Fruit fly (Drosophila melanogaster): Measurements from ENCODE around the gene MSBP.
A peak's percentile ranks its signal among the peaks of the same experiment; 100 is the strongest.

MSBP gene

dm6 chrX:15886411-15887246 lies 3.3 kb downstream of the MSBP start:
- TF ChIP-seq ttk (optimal IDR thresholded peaks at IDR 0.05) (no peak), h (optimal IDR thresholded peaks at IDR 0.05) (no peak), psq (optimal IDR thresholded peaks at IDR 0.05) (peak; percentile 85), Sin3A (optimal IDR thresholded peaks at IDR 0.05) (no peak), insv (optimal IDR thresholded peaks at IDR 0.05) (no peak), Myc (optimal IDR thresholded peaks at IDR 0.05) (no peak)

- TF ChIP-seq Myc (optimal IDR thresholded peaks at IDR 0.05) (no peak), psq (optimal IDR thresholded peaks at IDR 0.05) (no peak), ttk (optimal IDR thresholded peaks at IDR 0.05) (no peak), Sin3A (optimal IDR thresholded peaks at IDR 0.05) (no peak)
These were observed 14.3 kb downstream of the MSBP start for dm6 chrX:15875569-15875968.

dm6 chrX:15874437-15874836 lies 15.5 kb downstream of the MSBP start:
- TF ChIP-seq Sin3A (optimal IDR thresholded peaks at IDR 0.05) = no peak
- TF ChIP-seq ttk (optimal IDR thresholded peaks at IDR 0.05) = no peak
- TF ChIP-seq psq (optimal IDR thresholded peaks at IDR 0.05) = no peak
- no peak for TF ChIP-seq insv (optimal IDR thresholded peaks at IDR 0.05)
- TF ChIP-seq Myc (optimal IDR thresholded peaks at IDR 0.05) = no peak
- TF ChIP-seq h (optimal IDR thresholded peaks at IDR 0.05) = no peak

dm6 chrX:15870777-15871757 lies 18.8 kb downstream of the MSBP start:
- TF ChIP-seq Myc (optimal IDR thresholded peaks at IDR 0.05) (no peak), insv (optimal IDR thresholded peaks at IDR 0.05) (no peak), psq (optimal IDR thresholded peaks at IDR 0.05) (no peak), h (optimal IDR thresholded peaks at IDR 0.05) (no peak), Sin3A (optimal IDR thresholded peaks at IDR 0.05) (no peak)

- TF ChIP-seq insv (optimal IDR thresholded peaks at IDR 0.05) = no peak
These were observed 20.1 kb downstream of the MSBP start, which contains the start of gene CG16952 for dm6 chrX:15869843-15870242. TSS of gene CG16952 (plus strand) at chrX:15870183.

- no peak for TF ChIP-seq psq (optimal IDR thresholded peaks at IDR 0.05)
- no peak for TF ChIP-seq h (optimal IDR thresholded peaks at IDR 0.05)
- peak; percentile 81 for TF ChIP-seq ttk (optimal IDR thresholded peaks at IDR 0.05)
- TF ChIP-seq insv (optimal IDR thresholded peaks at IDR 0.05) = no peak
- no peak for TF ChIP-seq Sin3A (optimal IDR thresholded peaks at IDR 0.05)
- TF ChIP-seq Myc (optimal IDR thresholded peaks at IDR 0.05) = no peak
These were observed 21.1 kb downstream of the MSBP start for dm6 chrX:15868781-15869180.

- no peak for TF ChIP-seq h (optimal IDR thresholded peaks at IDR 0.05)
- TF ChIP-seq psq (optimal IDR thresholded peaks at IDR 0.05) = no peak
- no peak for TF ChIP-seq Sin3A (optimal IDR thresholded peaks at IDR 0.05)
- TF ChIP-seq Myc (optimal IDR thresholded peaks at IDR 0.05) = no peak
- TF ChIP-seq insv (optimal IDR thresholded peaks at IDR 0.05) = no peak
- no peak for TF ChIP-seq ttk (optimal IDR thresholded peaks at IDR 0.05)
These were observed 22.0 kb downstream of the MSBP start, which contains the start of gene Gapdh2 for dm6 chrX:15867863-15868262. TSS of gene Gapdh2 (plus strand) at chrX:15868145.

- no peak for TF ChIP-seq Sin3A (optimal IDR thresholded peaks at IDR 0.05)
- TF ChIP-seq Myc (optimal IDR thresholded peaks at IDR 0.05) = no peak
- no peak for TF ChIP-seq ttk (optimal IDR thresholded peaks at IDR 0.05)
- TF ChIP-seq psq (optimal IDR thresholded peaks at IDR 0.05) = no peak
- no peak for TF ChIP-seq h (optimal IDR thresholded peaks at IDR 0.05)
These were observed 23.0 kb downstream of the MSBP start for dm6 chrX:15866799-15867412.

- TF ChIP-seq ttk (optimal IDR thresholded peaks at IDR 0.05) (no peak), Sin3A (optimal IDR thresholded peaks at IDR 0.05) (no peak), psq (optimal IDR thresholded peaks at IDR 0.05) (no peak)
These were observed 23.9 kb downstream of the MSBP start for dm6 chrX:15866032-15866431.

- TF ChIP-seq Myc (optimal IDR thresholded peaks at IDR 0.05) (no peak), ttk (optimal IDR thresholded peaks at IDR 0.05) (no peak), Sin3A (optimal IDR thresholded peaks at IDR 0.05) (no peak), psq (optimal IDR thresholded peaks at IDR 0.05) (no peak), insv (optimal IDR thresholded peaks at IDR 0.05) (no peak), h (optimal IDR thresholded peaks at IDR 0.05) (no peak)
These were observed 29.4 kb downstream of the MSBP start for dm6 chrX:15860479-15860878.

dm6 chrX:15859869-15860268 lies 30.0 kb downstream of the MSBP start, which contains the start of gene Gbeta13F:
TSS of gene Gbeta13F (plus strand) at chrX:15860115.
- TF ChIP-seq ttk (optimal IDR thresholded peaks at IDR 0.05) (no peak), Sin3A (optimal IDR thresholded peaks at IDR 0.05) (no peak), insv (optimal IDR thresholded peaks at IDR 0.05) (no peak), psq (optimal IDR thresholded peaks at IDR 0.05) (no peak)

- TF ChIP-seq Myc (optimal IDR thresholded peaks at IDR 0.05) (no peak), psq (optimal IDR thresholded peaks at IDR 0.05) (no peak)
These were observed 30.5 kb downstream of the MSBP start, which contains the start of gene AlkB for dm6 chrX:15859387-15859786. TSS of gene AlkB (minus strand) at chrX:15859487.
